Fruit fly (Drosophila melanogaster): ENCODE data around the gene Regnase-1.

Gene Regnase-1

dm6 chr3R:20035887-20036286 is at the start of gene Regnase-1:
Gene Regnase-1 (minus strand): TSS chr3R:20036056.
- peak; percentile 84 for TF ChIP-seq OdsH (GFP tag; optimal IDR thresholded peaks at IDR 0.05)
- TF ChIP-seq dl (GFP tag; optimal IDR thresholded peaks at IDR 0.05; ENCODE audit: insufficient read depth in 1 of 2, partially characterized antibody in 2 of 2): no peak
- TF ChIP-seq Dif (GFP tag; optimal IDR thresholded peaks at IDR 0.05; ENCODE audit: partially characterized antibody): no peak
- TF ChIP-seq Jra (GFP tag; optimal IDR thresholded peaks at IDR 0.05): peak; percentile 72
- peak; percentile 87 for TF ChIP-seq h (GFP tag; optimal IDR thresholded peaks at IDR 0.05)
- no peak for TF ChIP-seq Hr78 (GFP tag; optimal IDR thresholded peaks at IDR 0.05)
- TF ChIP-seq Myc (optimal IDR thresholded peaks at IDR 0.05): peak; percentile 4
- TF ChIP-seq fru (GFP tag; optimal IDR thresholded peaks at IDR 0.05): peak; percentile 82
- no peak for TF ChIP-seq Rel (GFP tag; optimal IDR thresholded peaks at IDR 0.05)
- TF ChIP-seq Rel (tag; optimal IDR thresholded peaks at IDR 0.05): no peak
- TF ChIP-seq sv (GFP tag; optimal IDR thresholded peaks at IDR 0.05): peak; percentile 83
- TF ChIP-seq jim (GFP tag; optimal IDR thresholded peaks at IDR 0.05): no peak
- no peak for TF ChIP-seq CG32264 (GFP tag; optimal IDR thresholded peaks at IDR 0.05)
- TF ChIP-seq sage (GFP tag; optimal IDR thresholded peaks at IDR 0.05): no peak
- peak; percentile 84 for TF ChIP-seq Sp1 (GFP tag; optimal IDR thresholded peaks at IDR 0.05)
- peak; percentile 23 for TF ChIP-seq woc (GFP tag; optimal IDR thresholded peaks at IDR 0.05)
- TF ChIP-seq pan (optimal IDR thresholded peaks at IDR 0.05): no peak
- TF ChIP-seq CG9705 (GFP tag; optimal IDR thresholded peaks at IDR 0.05): peak; percentile 90
- peak; percentile 79 for TF ChIP-seq br (GFP tag; optimal IDR thresholded peaks at IDR 0.05)
- TF ChIP-seq foxo (GFP tag; optimal IDR thresholded peaks at IDR 0.05): peak in 1 of 2 experiments; percentile 80
- peak; percentile 58 for TF ChIP-seq Mio (GFP tag; optimal IDR thresholded peaks at IDR 0.05)
- peak; percentile 21 for TF ChIP-seq dsf (GFP tag; optimal IDR thresholded peaks at IDR 0.05; ENCODE audit: borderline replicate concordance)
- peak; percentile 95 for TF ChIP-seq Hr83 (GFP tag; optimal IDR thresholded peaks at IDR 0.05; ENCODE audit: poor library complexity, severe bottlenecking)
- peak; percentile 93 for TF ChIP-seq rgr (GFP tag; optimal IDR thresholded peaks at IDR 0.05)
- peak; percentile 81 for TF ChIP-seq HLH106 (tag; optimal IDR thresholded peaks at IDR 0.05)
- TF ChIP-seq Vsx2 (GFP tag; optimal IDR thresholded peaks at IDR 0.05; ENCODE audit: partially characterized antibody): no peak
- TF ChIP-seq psq (GFP tag; optimal IDR thresholded peaks at IDR 0.05): peak; percentile 59
- no peak for TF ChIP-seq brk (GFP tag; optimal IDR thresholded peaks at IDR 0.05)
- TF ChIP-seq ey (GFP tag; optimal IDR thresholded peaks at IDR 0.05): peak; percentile 57
- no peak for TF ChIP-seq Hnf4 (GFP tag; optimal IDR thresholded peaks at IDR 0.05)
- peak; percentile 88 for TF ChIP-seq dmrt93B (GFP tag; optimal IDR thresholded peaks at IDR 0.05)
- no peak for TF ChIP-seq tai (GFP tag; optimal IDR thresholded peaks at IDR 0.05)

DNA sequence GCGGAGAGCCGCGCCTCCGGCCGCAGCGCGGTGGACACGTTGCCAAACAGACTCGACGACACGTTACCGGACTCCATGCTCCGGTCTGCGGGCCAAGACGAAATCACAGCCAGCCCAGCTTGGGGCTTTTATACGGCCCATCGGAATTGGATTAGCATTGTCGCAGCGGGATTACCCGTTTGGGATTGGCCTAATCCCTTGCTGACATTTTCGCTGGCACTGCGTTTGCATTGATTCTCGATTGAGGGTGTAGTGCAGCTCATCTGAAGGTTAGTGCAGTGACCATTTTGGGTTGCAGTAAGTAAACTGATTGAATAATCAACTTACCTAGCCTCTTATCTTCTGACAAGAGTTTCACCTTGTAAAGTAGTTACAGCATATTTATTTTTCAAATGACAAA is 46.5 kb upstream of the Regnase-1 start, which contains the start of gene Rh3:
TSS of gene Rh3 (minus strand) at position 101 of the 400 bp plus-strand sequence.
- TF ChIP-seq CG32264 (GFP tag; optimal IDR thresholded peaks at IDR 0.05): no peak
- TF ChIP-seq Dif (GFP tag; optimal IDR thresholded peaks at IDR 0.05; ENCODE audit: partially characterized antibody): no peak
- no peak for TF ChIP-seq N (GFP tag; optimal IDR thresholded peaks at IDR 0.05)
- no peak for TF ChIP-seq rgr (GFP tag; optimal IDR thresholded peaks at IDR 0.05)
- TF ChIP-seq h (GFP tag; optimal IDR thresholded peaks at IDR 0.05): no peak
- no peak for TF ChIP-seq jim (GFP tag; optimal IDR thresholded peaks at IDR 0.05)

DNA sequence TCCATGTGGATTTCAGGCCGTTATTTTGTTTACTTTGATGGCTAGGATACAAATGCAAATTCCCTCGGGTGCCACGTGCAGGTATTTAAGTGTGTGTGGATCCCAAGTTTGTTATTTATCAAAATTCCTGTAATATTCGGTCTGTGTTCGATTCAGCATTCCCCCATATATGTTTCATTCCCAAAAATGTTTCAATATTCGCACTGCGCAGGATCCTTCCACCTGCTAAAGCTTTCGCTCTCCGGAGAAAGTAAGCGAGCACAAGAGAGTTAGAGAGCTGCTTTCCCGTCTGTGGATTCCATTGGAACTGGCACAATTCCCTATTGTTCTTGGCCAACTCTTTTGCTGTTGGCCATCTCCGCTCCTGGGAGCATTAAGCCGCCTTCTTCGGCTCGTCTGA is 44.3 kb upstream of the Regnase-1 start:
- no peak for TF ChIP-seq brk (GFP tag; optimal IDR thresholded peaks at IDR 0.05)
- TF ChIP-seq usp (GFP tag; optimal IDR thresholded peaks at IDR 0.05): no peak
- no peak for TF ChIP-seq rgr (GFP tag; optimal IDR thresholded peaks at IDR 0.05)
- no peak for TF ChIP-seq GATAd (GFP tag; optimal IDR thresholded peaks at IDR 0.05)
- no peak for TF ChIP-seq Hnf4 (GFP tag; optimal IDR thresholded peaks at IDR 0.05)
- no peak for TF ChIP-seq woc (GFP tag; optimal IDR thresholded peaks at IDR 0.05)
- no peak for TF ChIP-seq h (GFP tag; optimal IDR thresholded peaks at IDR 0.05)
- no peak for TF ChIP-seq psq (GFP tag; optimal IDR thresholded peaks at IDR 0.05)
- TF ChIP-seq sage (GFP tag; optimal IDR thresholded peaks at IDR 0.05): no peak
- TF ChIP-seq dsf (GFP tag; optimal IDR thresholded peaks at IDR 0.05; ENCODE audit: borderline replicate concordance): no peak
- no peak for TF ChIP-seq tai (GFP tag; optimal IDR thresholded peaks at IDR 0.05)
- TF ChIP-seq Rel (GFP tag; optimal IDR thresholded peaks at IDR 0.05): no peak
- no peak for TF ChIP-seq Rel (tag; optimal IDR thresholded peaks at IDR 0.05)
- TF ChIP-seq lola (GFP tag; optimal IDR thresholded peaks at IDR 0.05): no peak
- no peak for TF ChIP-seq jim (GFP tag; optimal IDR thresholded peaks at IDR 0.05)
- no peak for TF ChIP-seq Myc (optimal IDR thresholded peaks at IDR 0.05)
- TF ChIP-seq CG9705 (GFP tag; optimal IDR thresholded peaks at IDR 0.05): no peak

All from whole organism, wandering third instar larva.